Fruit fly (Drosophila melanogaster): ENCODE measurements around the gene trk.

Gene trk

dm6 chr2L:10269854-10270253, 2.3 kb downstream of the trk start, which contains the start of gene Mulk:
Mulk (plus strand) TSS chr2L:10270051.
- TF ChIP-seq pan (optimal IDR thresholded peaks at IDR 0.05) (no peak), Dll (optimal IDR thresholded peaks at IDR 0.05) (no peak), CG8478 (optimal IDR thresholded peaks at IDR 0.05) (no peak), psq (optimal IDR thresholded peaks at IDR 0.05) (no peak), usp (GFP tag; optimal IDR thresholded peaks at IDR 0.05) (no peak), EcR (GFP tag; optimal IDR thresholded peaks at IDR 0.05) (no peak)

DNA sequence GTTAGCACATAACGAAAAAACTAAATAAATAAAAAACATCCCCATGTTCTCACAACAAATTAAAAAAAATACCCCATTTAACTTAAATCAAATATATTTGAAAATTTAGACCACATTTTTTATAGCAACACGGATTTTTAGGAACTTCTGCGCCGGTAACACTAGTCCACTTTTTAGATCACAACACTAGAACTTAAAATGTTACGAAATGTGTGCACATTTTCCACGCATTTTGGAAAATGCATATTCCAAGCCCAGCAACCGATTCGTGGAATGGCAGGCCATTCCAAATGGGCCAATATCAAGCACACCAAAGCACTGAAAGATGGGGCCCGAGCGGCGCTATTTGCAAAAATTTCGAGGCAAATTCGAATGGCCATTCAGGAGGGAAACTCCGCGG, 3.4 kb downstream of the trk start, which contains the start of gene CG4957:
Gene CG4957, plus strand, starts transcription at position 185 of the 400 bp plus-strand sequence.
- TF ChIP-seq EcR (GFP tag; optimal IDR thresholded peaks at IDR 0.05) (no peak), psq (optimal IDR thresholded peaks at IDR 0.05) (no peak), CG8478 (optimal IDR thresholded peaks at IDR 0.05) (no peak)

DNA sequence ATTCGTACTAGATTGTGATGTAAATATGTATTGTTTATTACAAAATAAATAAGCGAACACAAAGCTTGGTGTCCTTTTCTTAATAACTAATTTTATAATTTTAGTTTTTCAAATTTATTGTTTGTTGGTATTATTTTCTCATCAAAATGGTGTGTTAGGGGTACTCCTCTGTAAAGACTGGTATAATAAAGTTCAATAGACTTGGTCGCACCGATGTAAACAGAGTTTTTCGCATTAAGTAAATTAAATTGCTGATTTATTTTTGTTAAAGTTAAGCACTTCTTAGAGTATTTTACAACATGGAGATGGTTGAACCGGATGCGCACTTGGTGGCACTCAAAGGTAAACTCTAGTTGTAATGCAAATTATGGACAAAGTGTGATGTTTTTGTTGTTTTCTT, 5.6 kb downstream of the trk start, which contains the start of gene CG4953:
Gene CG4953, plus strand, starts transcription at position 193 of the 400 bp plus-strand sequence.
- no peak for TF ChIP-seq pan (optimal IDR thresholded peaks at IDR 0.05)
- TF ChIP-seq psq (optimal IDR thresholded peaks at IDR 0.05), result no peak

DNA sequence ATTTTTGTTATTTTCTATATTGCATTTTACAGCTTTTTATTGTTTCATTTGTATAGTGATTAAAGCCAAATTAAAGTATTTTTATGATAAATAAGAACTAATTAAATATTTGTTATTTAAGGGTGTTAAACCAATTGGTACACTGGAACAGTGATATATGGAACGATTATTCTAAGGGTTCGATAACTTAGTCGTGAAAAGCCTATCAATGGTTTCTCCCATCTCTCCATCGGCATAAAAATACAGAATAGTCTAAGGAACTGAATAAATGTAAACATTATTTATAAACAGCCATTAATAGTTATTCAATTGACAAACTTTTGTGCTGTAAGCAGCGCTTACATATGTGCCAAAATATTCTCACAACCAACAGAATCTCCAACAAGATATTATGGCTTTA, 7.0 kb downstream of the trk start, which contains the start of gene Mob3:
Gene Mob3, plus strand, starts transcription at position 208 of the 400 bp plus-strand sequence.
- TF ChIP-seq EcR (GFP tag; optimal IDR thresholded peaks at IDR 0.05) (no peak), psq (optimal IDR thresholded peaks at IDR 0.05) (no peak), pan (optimal IDR thresholded peaks at IDR 0.05) (no peak), Dll (optimal IDR thresholded peaks at IDR 0.05) (no peak), CG8478 (optimal IDR thresholded peaks at IDR 0.05) (no peak), usp (GFP tag; optimal IDR thresholded peaks at IDR 0.05) (no peak)

DNA sequence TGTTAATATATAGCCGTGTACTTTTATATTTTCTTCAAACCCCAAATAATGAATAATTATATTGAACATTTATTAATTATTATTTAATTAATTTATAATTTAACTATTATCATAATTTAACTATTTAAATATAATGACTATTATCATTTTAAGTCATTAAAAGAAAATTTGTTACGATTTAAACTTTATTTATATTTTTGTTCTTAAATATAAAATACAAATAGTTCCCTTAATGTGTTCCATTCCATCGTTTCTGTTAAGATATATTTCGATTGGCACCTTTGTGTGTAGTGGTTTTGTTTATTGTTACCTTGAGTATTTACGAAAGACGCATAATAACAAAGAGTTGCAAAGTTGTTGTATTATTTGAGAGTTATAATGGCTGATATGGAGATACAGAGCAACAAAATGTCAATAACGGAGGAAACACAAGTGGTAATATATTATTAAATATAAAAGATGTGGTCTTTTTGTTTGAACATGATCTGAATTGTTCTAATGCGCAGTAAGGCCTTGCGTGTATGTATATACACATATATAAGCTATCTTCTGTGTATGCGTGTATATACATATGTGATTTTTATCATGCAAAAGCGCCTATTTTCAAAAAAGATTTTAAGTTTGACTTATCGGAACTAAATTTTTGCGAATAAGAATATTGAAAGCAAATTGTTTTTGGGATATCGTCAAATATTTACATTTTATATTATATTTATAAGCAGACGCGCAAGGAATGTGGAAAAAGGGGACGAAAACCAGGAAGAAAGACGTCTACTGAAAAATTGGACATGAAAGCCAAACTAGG, 8.1 kb downstream of the trk start, which contains the start of gene REPTOR-BP:
Gene REPTOR-BP, plus strand, starts transcription at position 296 of the 805 bp plus-strand sequence.
- TF ChIP-seq pan (optimal IDR thresholded peaks at IDR 0.05) (no peak), psq (optimal IDR thresholded peaks at IDR 0.05) (no peak), usp (GFP tag; optimal IDR thresholded peaks at IDR 0.05) (no peak), Dll (optimal IDR thresholded peaks at IDR 0.05) (no peak), CG8478 (optimal IDR thresholded peaks at IDR 0.05) (no peak), EcR (GFP tag; optimal IDR thresholded peaks at IDR 0.05) (no peak)

dm6 chr2L:10263343-10263744, 8.8 kb downstream of the trk start, which contains the start of gene Rsf1:
Rsf1 (minus strand) TSS chr2L:10263554.
- TF ChIP-seq EcR (GFP tag; optimal IDR thresholded peaks at IDR 0.05) (no peak), Dll (optimal IDR thresholded peaks at IDR 0.05) (no peak), usp (GFP tag; optimal IDR thresholded peaks at IDR 0.05) (no peak), pan (optimal IDR thresholded peaks at IDR 0.05) (no peak), psq (optimal IDR thresholded peaks at IDR 0.05) (no peak), CG8478 (optimal IDR thresholded peaks at IDR 0.05) (no peak)

DNA sequence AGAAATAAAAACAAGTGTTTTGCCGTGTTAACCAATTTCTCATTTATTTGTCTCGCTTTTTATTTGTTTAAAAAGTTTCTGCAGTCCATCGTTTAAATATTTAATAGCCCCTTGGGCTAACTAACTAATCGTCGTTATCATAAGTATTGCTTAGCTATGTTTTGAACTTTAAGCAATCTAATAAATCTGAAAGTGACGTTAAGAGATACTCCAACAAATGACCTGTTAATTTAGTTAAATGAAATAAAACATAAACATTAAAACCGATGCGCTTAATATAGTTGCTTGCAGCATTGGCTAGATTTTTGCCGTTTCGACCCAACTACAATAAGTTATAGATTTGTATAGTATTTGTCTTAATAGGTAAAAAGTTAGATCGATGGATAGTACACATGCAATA, 10.3 kb downstream of the trk start:
- no peak for TF ChIP-seq usp (GFP tag; optimal IDR thresholded peaks at IDR 0.05)
- TF ChIP-seq CG8478 (optimal IDR thresholded peaks at IDR 0.05), result no peak
- TF ChIP-seq Dll (optimal IDR thresholded peaks at IDR 0.05), result no peak
- no peak for TF ChIP-seq pan (optimal IDR thresholded peaks at IDR 0.05)
- no peak for TF ChIP-seq EcR (GFP tag; optimal IDR thresholded peaks at IDR 0.05)
- no peak for TF ChIP-seq psq (optimal IDR thresholded peaks at IDR 0.05)

dm6 chr2L:10260750-10261493, 11.2 kb downstream of the trk start, which contains the start of gene Pten:
Pten (minus strand) TSS chr2L:10261049.
- TF ChIP-seq EcR (GFP tag; optimal IDR thresholded peaks at IDR 0.05), result no peak
- no peak for TF ChIP-seq Dll (optimal IDR thresholded peaks at IDR 0.05)
- TF ChIP-seq CG8478 (optimal IDR thresholded peaks at IDR 0.05), result no peak
- TF ChIP-seq pan (optimal IDR thresholded peaks at IDR 0.05), result no peak
- TF ChIP-seq psq (optimal IDR thresholded peaks at IDR 0.05), result no peak
- TF ChIP-seq usp (GFP tag; optimal IDR thresholded peaks at IDR 0.05), result no peak

- TF ChIP-seq CG8478 (optimal IDR thresholded peaks at IDR 0.05) (no peak), usp (GFP tag; optimal IDR thresholded peaks at IDR 0.05) (no peak), pan (optimal IDR thresholded peaks at IDR 0.05) (no peak), Dll (optimal IDR thresholded peaks at IDR 0.05) (no peak), EcR (GFP tag; optimal IDR thresholded peaks at IDR 0.05) (no peak), psq (optimal IDR thresholded peaks at IDR 0.05) (no peak)
Measured at dm6 chr2L:10259960-10260749, 12.0 kb downstream of the trk start.

DNA sequence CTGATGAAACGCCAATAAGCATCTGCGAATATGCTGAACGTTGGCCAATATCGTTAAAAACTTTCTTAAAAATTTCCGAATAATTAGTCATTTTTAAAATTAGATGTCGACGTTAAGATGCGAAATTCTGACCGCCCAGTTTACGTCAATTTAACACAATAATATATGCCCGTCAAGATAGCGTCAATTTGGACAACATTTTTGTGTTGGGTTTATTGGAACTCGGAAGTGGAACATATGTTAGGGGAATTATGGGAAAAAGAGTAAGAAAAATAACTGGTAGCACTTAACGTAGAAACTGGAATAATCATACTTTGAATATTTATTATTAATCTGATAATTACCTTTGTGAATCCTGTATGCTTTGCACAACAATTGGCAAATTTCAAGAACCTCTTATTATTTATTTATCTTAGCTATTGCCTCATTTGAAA, 16.4 kb downstream of the trk start, which contains the start of gene CG5676:
Gene CG5676, minus strand, starts transcription at position 167 of the 434 bp plus-strand sequence.
- TF ChIP-seq EcR (GFP tag; optimal IDR thresholded peaks at IDR 0.05) (no peak), pan (optimal IDR thresholded peaks at IDR 0.05) (no peak), psq (optimal IDR thresholded peaks at IDR 0.05) (no peak), CG8478 (optimal IDR thresholded peaks at IDR 0.05) (no peak), Dll (optimal IDR thresholded peaks at IDR 0.05) (no peak), usp (GFP tag; optimal IDR thresholded peaks at IDR 0.05) (no peak)

DNA sequence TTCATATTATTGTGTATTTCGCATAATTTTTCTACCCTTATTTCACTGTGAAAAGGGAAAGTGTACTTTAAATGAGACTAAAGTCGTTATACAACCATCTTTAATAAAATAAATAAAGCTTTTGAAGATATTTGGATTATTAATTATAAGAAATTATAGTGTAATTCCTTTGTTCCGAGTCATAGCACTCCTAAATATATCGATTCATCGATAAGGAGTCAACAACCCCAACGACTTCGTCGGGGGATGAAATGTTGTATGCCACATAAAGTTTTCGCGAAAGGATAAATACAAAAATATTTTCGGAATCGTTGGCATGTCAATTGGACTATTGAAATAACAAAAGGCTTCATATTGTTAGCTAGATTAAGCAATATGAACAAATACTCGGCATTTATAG, 20.5 kb downstream of the trk start, which contains the start of gene Ror:
Gene Ror, plus strand, starts transcription at position 252 of the 400 bp plus-strand sequence.
- TF ChIP-seq CG8478 (optimal IDR thresholded peaks at IDR 0.05), result no peak
- TF ChIP-seq psq (optimal IDR thresholded peaks at IDR 0.05), result no peak
- TF ChIP-seq EcR (GFP tag; optimal IDR thresholded peaks at IDR 0.05), result no peak
- no peak for TF ChIP-seq usp (GFP tag; optimal IDR thresholded peaks at IDR 0.05)
- no peak for TF ChIP-seq Dll (optimal IDR thresholded peaks at IDR 0.05)
- TF ChIP-seq pan (optimal IDR thresholded peaks at IDR 0.05), result no peak
